Worm (Caenorhabditis elegans) whole organism, midembryonic: ENCODE results near the gene srh-128.

Experiments used
- cog-1 ChIP-seq: sonication (generic microtip); optimal IDR thresholded peaks from 2 replicates; lab custom pipeline; 2016; ENCODE audit warnings: missing genetic modification characterization, missing compliant biosample characterization
- flt-1 ChIP-seq: fragments of 200-800 bp; sonication (Bioruptor generic); IDR thresholded peaks from 2 replicates; pipeline ENCODE4 v1.3.6; 2022; ENCODE audit warnings: missing genetic modification characterization, missing compliant biosample characterization
- klf-2 ChIP-seq: fragments of 200-800 bp; sonication (Bioruptor generic); conservative IDR thresholded peaks from 2 replicates; pipeline ENCODE4 v1.3.6; 2022; ENCODE audit warnings: missing genetic modification reagents, missing genetic modification characterization, missing compliant biosample characterization
- med-1 ChIP-seq: sonication (generic microtip); optimal IDR thresholded peaks from 2 replicates; lab custom pipeline; 2017; ENCODE audit warnings: missing genetic modification characterization, mild to moderate bottlenecking, missing compliant biosample characterization, antibody characterized with exemption, missing genetic modification reagents; ENCODE audit not compliant: insufficient read depth
- tab-1 ChIP-seq: fragments of 200-800 bp; sonication (Bioruptor generic); IDR thresholded peaks from 2 replicates; pipeline ENCODE4 v1.3.6; 2022; ENCODE audit warnings: missing genetic modification characterization, missing compliant biosample characterization
- ztf-23 ChIP-seq: fragments of 200-800 bp; sonication (Bioruptor generic); IDR thresholded peaks from 2 replicates; pipeline ENCODE4 v1.3.6; 2022; ENCODE audit warnings: missing genetic modification reagents, missing genetic modification characterization, missing compliant biosample characterization
- ztf-29 ChIP-seq: fragments of 200-800 bp; sonication (Bioruptor generic); IDR thresholded peaks from 2 replicates; pipeline ENCODE4 v1.3.6; 2022; ENCODE audit warnings: missing genetic modification reagents, missing genetic modification characterization, missing compliant biosample characterization

ce11 chrII:2741405-2741804 lies 36.3 kb upstream of the srh-128 start:
- TF ChIP-seq klf-2 (GFP tag; lab: Robert Waterston, UW) (no peak), ztf-29 (GFP tag; lab: Robert Waterston, UW) (no peak), flt-1 (GFP tag; lab: Robert Waterston, UW) (no peak), med-1 (GFP tag; lab: Kevin White, UChicago) (no peak), cog-1 (tag; lab: Kevin White, UChicago) (no peak), tab-1 (GFP tag; lab: Robert Waterston, UW) (no peak), ztf-23 (GFP tag; lab: Robert Waterston, UW) (no peak)
